Fruit fly (Drosophila melanogaster) whole organism, embryonic: Measurements from ENCODE around the gene CG31752.

ENCODE experiments used
- Atf-2 ChIP-seq: fragments of 200-800 bp; sonication (Bioruptor generic); optimal IDR thresholded peaks from 2 replicates; lab custom pipeline; 2016; ENCODE audit warnings: missing biosample characterization, missing genetic modification characterization
- CG10147 ChIP-seq: fragments of 200-800 bp; sonication (Bioruptor generic); optimal IDR thresholded peaks from 2 replicates; lab custom pipeline; 2019; ENCODE audit warnings: missing biosample characterization, mild to moderate bottlenecking, missing genetic modification characterization, moderate library complexity
- CG1233 ChIP-seq: fragments of 200-800 bp; sonication (Bioruptor generic); optimal IDR thresholded peaks from 4 replicates; lab custom pipeline; 2018; ENCODE audit warnings: missing biosample characterization, mild to moderate bottlenecking, missing genetic modification characterization
- CG14014 ChIP-seq: fragments of 200-800 bp; sonication (Bioruptor generic); IDR thresholded peaks from 2 replicates; pipeline ENCODE4 v1.3.6; 2022; ENCODE audit warnings: missing biosample characterization, missing genetic modification characterization
- CG1603 ChIP-seq: fragments of 200-800 bp; sonication (Bioruptor generic); optimal IDR thresholded peaks from 2 replicates; lab custom pipeline; 2019; ENCODE audit warnings: missing biosample characterization, mild to moderate bottlenecking, missing genetic modification characterization, moderate library complexity
- CG16863 ChIP-seq: fragments of 200-800 bp; sonication (Bioruptor generic); optimal IDR thresholded peaks from 3 replicates; lab custom pipeline; 2016; ENCODE audit warnings: missing biosample characterization, missing genetic modification characterization
- CG2889 ChIP-seq: fragments of 200-800 bp; sonication (Bioruptor generic); IDR thresholded peaks from 3 replicates; pipeline ENCODE4 v1.3.6; 2022; ENCODE audit warnings: missing biosample characterization, missing genetic modification characterization
- CG31224 ChIP-seq: fragments of 200-800 bp; sonication (Bioruptor generic); IDR thresholded peaks from 2 replicates; pipeline ENCODE4 v1.3.6; 2022; ENCODE audit warnings: missing biosample characterization, missing genetic modification characterization
- CG32532 ChIP-seq: fragments of 200-800 bp; sonication (Bioruptor generic); IDR thresholded peaks from 2 replicates; pipeline ENCODE4 v1.3.6; 2022; ENCODE audit warnings: missing biosample characterization, missing genetic modification characterization
- CG3281 ChIP-seq: fragments of 200-800 bp; sonication (Bioruptor generic); optimal IDR thresholded peaks from 3 replicates; lab custom pipeline; 2017; ENCODE audit warnings: missing biosample characterization, mild to moderate bottlenecking, missing genetic modification characterization
- CG34422 ChIP-seq: fragments of 200-800 bp; sonication (Bioruptor generic); IDR thresholded peaks from 3 replicates; pipeline ENCODE4 v1.3.6; 2022; ENCODE audit warnings: missing biosample characterization, missing genetic modification characterization
- CG3838 ChIP-seq: fragments of 200-800 bp; sonication (Bioruptor generic); optimal IDR thresholded peaks from 3 replicates; lab custom pipeline; 2016; ENCODE audit warnings: missing biosample characterization, missing genetic modification characterization
- CG3995 ChIP-seq: fragments of 200-800 bp; sonication (Bioruptor generic); optimal IDR thresholded peaks from 3 replicates; lab custom pipeline; 2016; ENCODE audit warnings: missing biosample characterization, missing genetic modification characterization
- CG4282 ChIP-seq: fragments of 200-800 bp; sonication (Bioruptor generic); optimal IDR thresholded peaks from 2 replicates; lab custom pipeline; 2016; ENCODE audit warnings: missing biosample characterization, missing genetic modification characterization
- CG6765 ChIP-seq: fragments of 200-800 bp; sonication (Bioruptor generic); optimal IDR thresholded peaks from 3 replicates; lab custom pipeline; 2017; ENCODE audit warnings: missing biosample characterization, mild to moderate bottlenecking, missing genetic modification characterization
- CG7271 ChIP-seq: fragments of 200-800 bp; sonication (Bioruptor generic); optimal IDR thresholded peaks from 2 replicates; lab custom pipeline; 2018; ENCODE audit warnings: missing biosample characterization, mild to moderate bottlenecking, missing genetic modification characterization, moderate library complexity
- CG8089 ChIP-seq: fragments of 200-800 bp; sonication (Bioruptor generic); optimal IDR thresholded peaks from 3 replicates; lab custom pipeline; 2016; ENCODE audit warnings: missing biosample characterization, missing genetic modification characterization
- CHES-1-like ChIP-seq: fragments of 200-800 bp; sonication (Bioruptor generic); optimal IDR thresholded peaks from 2 replicates; lab custom pipeline; 2016; ENCODE audit warnings: missing biosample characterization, missing genetic modification characterization
- CoRest ChIP-seq: fragments of 200-800 bp; sonication (Bioruptor generic); optimal IDR thresholded peaks from 3 replicates; lab custom pipeline; 2018; ENCODE audit warnings: missing biosample characterization, mild to moderate bottlenecking, missing genetic modification characterization, moderate library complexity
- Doc2 ChIP-seq: fragments of 200-800 bp; sonication (Bioruptor generic); IDR thresholded peaks from 2 replicates; pipeline ENCODE4 v1.3.6; 2022; ENCODE audit warnings: missing biosample characterization, missing genetic modification characterization
- Dp ChIP-seq: fragments of 200-800 bp; sonication (Bioruptor generic); optimal IDR thresholded peaks from 2 replicates; lab custom pipeline; 2018; ENCODE audit warnings: missing biosample characterization, mild to moderate bottlenecking, missing genetic modification characterization, moderate library complexity
- Drgx ChIP-seq: fragments of 200-800 bp; sonication (Bioruptor generic); IDR thresholded peaks from 2 replicates; pipeline ENCODE4 v1.3.6; 2022; ENCODE audit warnings: missing biosample characterization, missing genetic modification characterization
- Gug ChIP-seq: fragments of 200-800 bp; sonication (Bioruptor generic); IDR thresholded peaks from 4 replicates; pipeline ENCODE4 v1.3.6; 2022; ENCODE audit warnings: missing biosample characterization, missing genetic modification characterization
- Hr39 ChIP-seq: fragments of >200 bp; optimal IDR thresholded peaks from 2 replicates; lab custom pipeline; 2017
- Hr78 ChIP-seq, 2 experiments: fragments of 200-800 bp in 1 of 2; fragments of >200 bp in 1 of 2; sonication (Bioruptor generic) in 1 of 2; optimal IDR thresholded peaks; 2 replicates each; lab custom pipeline; 2017 to 2019; ENCODE audit warnings: missing biosample characterization in 2 of 2, missing genetic modification characterization in 2 of 2, mild to moderate bottlenecking in 1 of 2, moderate library complexity in 1 of 2
- Jarid2 ChIP-seq: fragments of 200-800 bp; sonication (Bioruptor generic); optimal IDR thresholded peaks from 3 replicates; lab custom pipeline; 2017; ENCODE audit warnings: mild to moderate bottlenecking, missing biosample characterization, missing genetic modification reagents, missing genetic modification characterization
- Poxn ChIP-seq: fragments of 200-800 bp; sonication (Bioruptor generic); IDR thresholded peaks from 2 replicates; pipeline ENCODE4 v1.3.6; 2022; ENCODE audit warnings: missing biosample characterization, missing genetic modification characterization
- Scr ChIP-seq: fragments of 200-800 bp; sonication (Bioruptor generic); IDR thresholded peaks from 2 replicates; pipeline ENCODE4 v1.3.6; 2022; ENCODE audit warnings: missing biosample characterization, missing genetic modification characterization; ENCODE audit not compliant: partially characterized antibody
- Stat92E ChIP-seq, 3 experiments: fragments of >200 bp in 2 of 3; fragments of 200-800 bp in 1 of 3; sonication (Bioruptor generic) in 1 of 3; optimal IDR thresholded peaks; 2 replicates each; lab custom pipeline; 2017 to 2019; ENCODE audit warnings: missing biosample characterization in 3 of 3, missing genetic modification characterization in 3 of 3, mild to moderate bottlenecking in 1 of 3, moderate library complexity in 1 of 3
- Trl ChIP-seq, 3 experiments: fragments of >200 bp in 2 of 3; fragments of 200-800 bp in 1 of 3; sonication (Bioruptor generic) in 1 of 3; optimal IDR thresholded peaks; 2 replicates in 1 of 3; 3 replicates in 2 of 3; lab custom pipeline; 2016 to 2017; ENCODE audit warnings: missing biosample characterization in 1 of 3, missing genetic modification characterization in 1 of 3
- Vsx1 ChIP-seq: fragments of 200-800 bp; sonication (Bioruptor generic); optimal IDR thresholded peaks from 2 replicates; lab custom pipeline; 2017; ENCODE audit warnings: missing biosample characterization, mild to moderate bottlenecking, missing genetic modification characterization, missing genetic modification reagents
- ap ChIP-seq: fragments of 200-800 bp; sonication (Bioruptor generic); IDR thresholded peaks from 2 replicates; pipeline ENCODE4 v1.3.6; 2022; ENCODE audit warnings: missing biosample characterization, missing genetic modification characterization
- croc ChIP-seq: fragments of 200-800 bp; sonication (Bioruptor generic); conservative IDR thresholded peaks from 3 replicates; pipeline ENCODE4 v1.3.6; 2022; ENCODE audit warnings: missing biosample characterization, missing genetic modification characterization
- danr ChIP-seq: fragments of 200-800 bp; sonication (Bioruptor generic); IDR thresholded peaks from 2 replicates; pipeline ENCODE4 v1.3.6; 2022; ENCODE audit warnings: missing biosample characterization, missing genetic modification characterization
- dm ChIP-seq: fragments of 200-800 bp; sonication (Bioruptor generic); optimal IDR thresholded peaks from 3 replicates; lab custom pipeline; 2016; ENCODE audit warnings: missing biosample characterization, missing genetic modification characterization
- fd3F ChIP-seq: fragments of 200-800 bp; sonication (Bioruptor generic); optimal IDR thresholded peaks from 2 replicates; lab custom pipeline; 2018; ENCODE audit warnings: missing biosample characterization, mild to moderate bottlenecking, missing genetic modification characterization, moderate library complexity
- gsb ChIP-seq: fragments of 200-800 bp; sonication (Bioruptor generic); IDR thresholded peaks from 2 replicates; pipeline ENCODE4 v1.3.6; 2022; ENCODE audit warnings: missing biosample characterization, missing genetic modification characterization
- jumu ChIP-seq: fragments of 200-800 bp; sonication (Bioruptor generic); optimal IDR thresholded peaks from 3 replicates; lab custom pipeline; 2016; ENCODE audit warnings: missing biosample characterization, missing genetic modification characterization
- odd ChIP-seq: fragments of 200-800 bp; sonication (Bioruptor generic); optimal IDR thresholded peaks from 2 replicates; lab custom pipeline; 2017; ENCODE audit warnings: missing biosample characterization, mild to moderate bottlenecking, missing genetic modification characterization
- org-1 ChIP-seq: fragments of 200-800 bp; sonication (Bioruptor generic); optimal IDR thresholded peaks from 2 replicates; lab custom pipeline; 2017; ENCODE audit warnings: missing biosample characterization, missing genetic modification characterization
- pum ChIP-seq: fragments of 200-800 bp; sonication (Bioruptor generic); optimal IDR thresholded peaks from 2 replicates; lab custom pipeline; 2016; ENCODE audit warnings: missing biosample characterization, missing genetic modification characterization
- sens-2 ChIP-seq: fragments of 200-800 bp; sonication (Bioruptor generic); IDR thresholded peaks from 2 replicates; pipeline ENCODE4 v1.3.6; 2022; ENCODE audit warnings: missing biosample characterization, missing genetic modification characterization
- sima ChIP-seq: fragments of 200-800 bp; sonication (Bioruptor generic); optimal IDR thresholded peaks from 2 replicates; lab custom pipeline; 2016; ENCODE audit warnings: missing biosample characterization, missing genetic modification characterization
- ssp ChIP-seq: fragments of 200-800 bp; sonication (Bioruptor generic); IDR thresholded peaks from 2 replicates; pipeline ENCODE4 v1.3.6; 2022; ENCODE audit warnings: missing biosample characterization, missing genetic modification characterization
- zen ChIP-seq: fragments of 200-800 bp; sonication (Bioruptor generic); optimal IDR thresholded peaks from 3 replicates; lab custom pipeline; 2018; ENCODE audit warnings: missing biosample characterization, mild to moderate bottlenecking, missing genetic modification characterization, moderate library complexity

CG31752 gene

dm6 chr2L:18857635-18858059 is 16.5 kb upstream of the CG31752 start (continued):
- peak; percentile 38; the same call in 1 of the 2 replicates for TF ChIP-seq Scr (GFP tag; lab: Robert Waterston, UW)
- peak; percentile 82 for TF ChIP-seq CG16863 (GFP tag; lab: Kevin White, UChicago)
- peak; percentile 82 for TF ChIP-seq gsb (GFP tag; lab: Robert Waterston, UW)
- peak; percentile 96 for TF ChIP-seq Drgx (GFP tag; lab: Robert Waterston, UW)
- peak; percentile 84 for TF ChIP-seq Vsx1
- TF ChIP-seq jumu = peak; percentile 68
- TF ChIP-seq fd3F (GFP tag; lab: Kevin White, UChicago) = peak; percentile 91
- TF ChIP-seq CG8089 (GFP tag; lab: Kevin White, UChicago) = peak; percentile 73
- no peak for TF ChIP-seq Trl (optimal IDR thresholded peaks at IDR 0.05; lab: Kevin White, UChicago)
- TF ChIP-seq Trl (GFP tag; optimal IDR thresholded peaks at IDR 0.05; lab: Kevin White, UChicago) = peak; percentile 80
- TF ChIP-seq CG32532 (GFP tag; lab: Robert Waterston, UW) = peak; percentile 95
- TF ChIP-seq CG3995 = peak; percentile 69
- TF ChIP-seq Doc2 (GFP tag; lab: Robert Waterston, UW) = peak; percentile 70; the same call in 1 of the 2 replicates
- TF ChIP-seq CG34422 (GFP tag; lab: Robert Waterston, UW) = peak; percentile 93
- peak; percentile 90 for TF ChIP-seq CG1233 (GFP tag; lab: Kevin White, UChicago)
- TF ChIP-seq pum (GFP tag; lab: Kevin White, UChicago) = peak; percentile 69
- TF ChIP-seq CG3281 (GFP tag; lab: Kevin White, UChicago) = peak; percentile 92
- TF ChIP-seq sens-2 (GFP tag; lab: Robert Waterston, UW) = peak; percentile 76
- peak; percentile 60 for TF ChIP-seq Jarid2 (GFP tag; lab: Kevin White, UChicago)
- peak; percentile 10 for TF ChIP-seq Dp (GFP tag; lab: Kevin White, UChicago)
- TF ChIP-seq Hr78 (GFP tag; optimal IDR thresholded peaks at IDR 0.05; lab: Kevin White, UChicago) = no peak
- peak; percentile 85 for TF ChIP-seq CHES-1-like
- TF ChIP-seq CG4282 = peak; percentile 77
- peak; percentile 94 for TF ChIP-seq CoRest (tag; lab: Kevin White, UChicago)
- peak; percentile 81 for TF ChIP-seq CG6765
- peak; percentile 74 for TF ChIP-seq Poxn (GFP tag; lab: Robert Waterston, UW)
- peak; percentile 84 for TF ChIP-seq CG31224 (GFP tag; lab: Robert Waterston, UW)
- TF ChIP-seq ssp (GFP tag; lab: Robert Waterston, UW) = peak; percentile 72
- peak; percentile 86 for TF ChIP-seq Gug (GFP tag; lab: Robert Waterston, UW)
- TF ChIP-seq CG2889 (GFP tag; lab: Robert Waterston, UW) = peak; percentile 75
- peak; percentile 64 for TF ChIP-seq CG7271 (tag; lab: Kevin White, UChicago)
- peak; percentile 87 for TF ChIP-seq CG14014
- TF ChIP-seq croc (GFP tag; lab: Robert Waterston, UW) = peak; percentile 80
- TF ChIP-seq sima (GFP tag; lab: Kevin White, UChicago) = peak; percentile 4
- TF ChIP-seq CG3838 (GFP tag; lab: Kevin White, UChicago) = peak; percentile 83
- no peak for TF ChIP-seq Stat92E (GFP tag; optimal IDR thresholded peaks at IDR 0.05; lab: Kevin White, UChicago)
- TF ChIP-seq zen (tag; lab: Kevin White, UChicago) = peak; percentile 82
- peak; percentile 83 for TF ChIP-seq org-1 (GFP tag; lab: Kevin White, UChicago)
- TF ChIP-seq CG10147 (GFP tag; lab: Kevin White, UChicago) = peak; percentile 82
- TF ChIP-seq ap (GFP tag; lab: Robert Waterston, UW) = peak; percentile 81
- TF ChIP-seq CG1603 (tag; lab: Kevin White, UChicago) = peak; percentile 91
- TF ChIP-seq dm = peak; percentile 77
- peak; percentile 87 for TF ChIP-seq Atf-2 (GFP tag; lab: Kevin White, UChicago)
- TF ChIP-seq Hr39 (lab: Kevin White, UChicago) = no peak
- peak; percentile 81 for TF ChIP-seq danr
- TF ChIP-seq odd (GFP tag; lab: Kevin White, UChicago) = no peak
- TF ChIP-seq, all 482 proteins: peak for 415
